Worm (Caenorhabditis elegans) whole organism, young adult: ENCODE measurements around the gene F55G7.3.

Experiments used
- ama-1 ChIP-seq, 3 experiments: fragments of 150-350 bp in 1 of 3; sonication (generic microtip) in 2 of 3; optimal IDR thresholded peaks; 2 replicates each; lab custom pipeline; 2014 to 2018; ENCODE audit warnings: missing biosample characterization in 2 of 3, missing genetic modification characterization in 2 of 3, missing genetic modification reagents in 2 of 3
- hlh-12 ChIP-seq: sonication (generic microtip); optimal IDR thresholded peaks from 2 replicates; lab custom pipeline; 2016; ENCODE audit warnings: missing genetic modification characterization, missing compliant biosample characterization
- lsl-1 ChIP-seq: fragments of 200-800 bp; sonication (Bioruptor generic); optimal IDR thresholded peaks from 2 replicates; lab custom pipeline; 2018; ENCODE audit warnings: mild to moderate bottlenecking, missing genetic modification characterization, moderate library complexity, missing compliant biosample characterization
- mel-28 ChIP-seq: sonication (generic microtip); optimal IDR thresholded peaks from 2 replicates; lab custom pipeline; 2016; ENCODE audit warnings: borderline replicate concordance, mild to moderate bottlenecking, missing genetic modification characterization, missing compliant biosample characterization
- rpc-1 ChIP-seq, 2 experiments: fragments of 150-350 bp in 1 of 2; sonication (generic microtip) in 1 of 2; optimal IDR thresholded peaks; 2 replicates each; lab custom pipeline; 2014 to 2018; ENCODE audit warnings: missing biosample characterization in 1 of 2, missing genetic modification characterization in 1 of 2, missing genetic modification reagents in 1 of 2, missing genotype in 1 of 2
- sea-2 ChIP-seq: fragments of 200-800 bp; sonication (Bioruptor generic); IDR thresholded peaks from 2 replicates; pipeline ENCODE4 v1.3.6; 2022; ENCODE audit warnings: missing genetic modification characterization, missing compliant biosample characterization
- snpc-1.3 ChIP-seq: sonication (generic microtip); optimal IDR thresholded peaks from 2 replicates; lab custom pipeline; 2017; ENCODE audit warnings: missing genetic modification characterization, mild to moderate bottlenecking, missing compliant biosample characterization, antibody characterized with exemption, moderate library complexity, missing genotype, missing genetic modification reagents; ENCODE audit not compliant: insufficient read depth

- TF ChIP-seq ama-1 (optimal IDR thresholded peaks at IDR 0.05; lab: Kevin White, UChicago) (no peak), ama-1 (GFP tag; optimal IDR thresholded peaks at IDR 0.05; lab: Kevin White, UChicago) (no peak), sea-2 (no peak), hlh-12 (no peak), lsl-1 (GFP tag; lab: Kevin White, UChicago) (no peak), rpc-1 (optimal IDR thresholded peaks at IDR 0.05; lab: Kevin White, UChicago) (no peak), rpc-1 (tag; optimal IDR thresholded peaks at IDR 0.05; lab: Kevin White, UChicago) (no peak), mel-28 (tag; lab: Kevin White, UChicago) (no peak), snpc-1.3 (tag; lab: Kevin White, UChicago) (no peak)
These were observed 43.8 kb downstream of the F55G7.3 start, which contains the start of gene Y62H9A.9 for ce11 chrX:11898040-11898439.
